Worm (Caenorhabditis elegans) whole organism, young adult: Measurements from ENCODE around the gene C25H3.17.

Experiments used
- B0261.1 ChIP-seq: sonication (generic microtip); optimal IDR thresholded peaks from 2 replicates; lab custom pipeline; 2016; ENCODE audit warnings: mild to moderate bottlenecking, missing genetic modification characterization, moderate library complexity, missing compliant biosample characterization
- C06A6.2 ChIP-seq: fragments of 200-800 bp; sonication (Bioruptor generic); conservative IDR thresholded peaks from 2 replicates; pipeline ENCODE4 v1.3.6; 2022; ENCODE audit warnings: missing genetic modification characterization, missing compliant biosample characterization
- F10E7.11 ChIP-seq: sonication (generic microtip); optimal IDR thresholded peaks from 2 replicates; lab custom pipeline; 2017; ENCODE audit warnings: mild to moderate bottlenecking, missing genetic modification characterization, moderate library complexity, missing compliant biosample characterization
- F55B11.4 ChIP-seq: sonication (generic microtip); optimal IDR thresholded peaks from 2 replicates; lab custom pipeline; 2016; ENCODE audit warnings: missing compliant biosample characterization, missing genetic modification characterization, borderline replicate concordance; ENCODE audit not compliant: insufficient read depth
- T07F8.4 ChIP-seq: sonication (generic microtip); optimal IDR thresholded peaks from 2 replicates; lab custom pipeline; 2016; ENCODE audit warnings: mild to moderate bottlenecking, missing genetic modification characterization, moderate library complexity, missing compliant biosample characterization
- Y53G8AR.9 ChIP-seq: fragments of 200-800 bp; sonication (Bioruptor generic); conservative IDR thresholded peaks from 2 replicates; pipeline ENCODE4 v1.3.6; 2022; ENCODE audit warnings: missing genetic modification reagents, missing genetic modification characterization, missing compliant biosample characterization
- Y56A3A.18 ChIP-seq: fragments of 200-800 bp; sonication (Bioruptor generic); IDR thresholded peaks from 2 replicates; pipeline ENCODE4 v1.3.6; 2022; ENCODE audit warnings: missing genetic modification reagents, missing genetic modification characterization, missing compliant biosample characterization
- Y79H2A.3 ChIP-seq: fragments of 200-800 bp; sonication (Bioruptor generic); conservative IDR thresholded peaks from 2 replicates; pipeline ENCODE4 v1.3.6; 2022; ENCODE audit warnings: missing genetic modification reagents, missing genetic modification characterization, missing compliant biosample characterization
- akir-1 ChIP-seq: fragments of 200-800 bp; sonication (Bioruptor generic); optimal IDR thresholded peaks from 2 replicates; lab custom pipeline; 2018; ENCODE audit warnings: mild to moderate bottlenecking, missing genetic modification characterization, moderate library complexity, missing compliant biosample characterization
- ama-1 ChIP-seq, 3 experiments: fragments of 150-350 bp in 1 of 3; sonication (generic microtip) in 2 of 3; optimal IDR thresholded peaks; 2 replicates each; lab custom pipeline; 2014 to 2018; ENCODE audit warnings: missing biosample characterization in 2 of 3, missing genetic modification characterization in 2 of 3, missing genetic modification reagents in 2 of 3
- aptf-2 ChIP-seq: fragments of 200-800 bp; sonication (Bioruptor generic); conservative IDR thresholded peaks from 2 replicates; pipeline ENCODE4 v1.3.6; 2022; ENCODE audit warnings: missing genetic modification reagents, missing genetic modification characterization, missing compliant biosample characterization
- atf-7 ChIP-seq: sonication (generic microtip); optimal IDR thresholded peaks from 2 replicates; lab custom pipeline; 2017; ENCODE audit warnings: mild to moderate bottlenecking, missing genetic modification characterization, missing compliant biosample characterization
- attf-3 ChIP-seq: fragments of 200-800 bp; sonication (Bioruptor generic); conservative IDR thresholded peaks from 2 replicates; pipeline ENCODE4 v1.3.6; 2022; ENCODE audit warnings: missing genetic modification reagents, missing genetic modification characterization, missing compliant biosample characterization
- ceh-100 ChIP-seq: fragments of 200-800 bp; sonication (Bioruptor generic); IDR thresholded peaks from 2 replicates; pipeline ENCODE4 v1.3.6; 2022; ENCODE audit warnings: missing genetic modification reagents, missing genetic modification characterization, missing compliant biosample characterization
- ceh-27 ChIP-seq: fragments of 200-800 bp; sonication (Bioruptor generic); optimal IDR thresholded peaks from 2 replicates; lab custom pipeline; 2018; ENCODE audit warnings: mild to moderate bottlenecking, missing genetic modification characterization, moderate library complexity, missing compliant biosample characterization
- ceh-58 ChIP-seq: fragments of 200-800 bp; sonication (Bioruptor generic); IDR thresholded peaks from 2 replicates; pipeline ENCODE4 v1.3.6; 2022; ENCODE audit warnings: missing genetic modification characterization, missing compliant biosample characterization
- dox-1 ChIP-seq: fragments of 200-800 bp; sonication (Bioruptor generic); IDR thresholded peaks from 2 replicates; pipeline ENCODE4 v1.3.6; 2022; ENCODE audit warnings: missing genetic modification reagents, missing genetic modification characterization, missing compliant biosample characterization
- dpff-1 ChIP-seq: sonication (generic microtip); optimal IDR thresholded peaks from 2 replicates; lab custom pipeline; 2017; ENCODE audit warnings: mild to moderate bottlenecking, missing genetic modification characterization, missing compliant biosample characterization
- dpl-1 ChIP-seq: fragments of 150-350 bp; optimal IDR thresholded peaks from 2 replicates; lab custom pipeline; 2014; ENCODE audit warnings: missing biosample characterization, missing genetic modification reagents, missing genetic modification characterization
- egl-18 ChIP-seq: fragments of 200-800 bp; sonication (Bioruptor generic); IDR thresholded peaks from 2 replicates; pipeline ENCODE4 v1.3.6; 2022; ENCODE audit warnings: missing genetic modification reagents, missing genetic modification characterization, missing compliant biosample characterization
- egrh-3 ChIP-seq: fragments of 200-800 bp; sonication (Bioruptor generic); IDR thresholded peaks from 2 replicates; pipeline ENCODE4 v1.3.6; 2022; ENCODE audit warnings: missing genetic modification reagents, missing genetic modification characterization, missing compliant biosample characterization
- ekl-4 ChIP-seq: fragments of 200-800 bp; sonication (Bioruptor generic); IDR thresholded peaks from 2 replicates; pipeline ENCODE4 v1.3.6; 2022; ENCODE audit warnings: missing genetic modification reagents, missing genetic modification characterization, missing compliant biosample characterization
- hlh-12 ChIP-seq: sonication (generic microtip); optimal IDR thresholded peaks from 2 replicates; lab custom pipeline; 2016; ENCODE audit warnings: missing genetic modification characterization, missing compliant biosample characterization
- hmg-1.2 ChIP-seq: fragments of 200-800 bp; sonication (Bioruptor generic); IDR thresholded peaks from 2 replicates; pipeline ENCODE4 v1.3.6; 2022; ENCODE audit warnings: missing genetic modification reagents, missing genetic modification characterization, missing compliant biosample characterization
- hmg-20 ChIP-seq: fragments of 200-800 bp; sonication (Bioruptor generic); IDR thresholded peaks from 2 replicates; pipeline ENCODE4 v1.3.6; 2022; ENCODE audit warnings: missing genetic modification reagents, missing genetic modification characterization, missing compliant biosample characterization
- hsf-1 ChIP-seq: fragments of 200-800 bp; sonication (Bioruptor generic); IDR thresholded peaks from 2 replicates; pipeline ENCODE4 v1.3.6; 2022; ENCODE audit warnings: missing genetic modification reagents, missing genetic modification characterization, missing compliant biosample characterization
- lag-1 ChIP-seq: fragments of 200-800 bp; sonication (Bioruptor generic); IDR thresholded peaks from 2 replicates; pipeline ENCODE4 v1.3.6; 2022; ENCODE audit warnings: missing genetic modification reagents, missing genetic modification characterization, missing compliant biosample characterization
- let-607 ChIP-seq, 2 experiments: fragments of 200-800 bp in 1 of 2; sonication (Bioruptor generic) in 1 of 2; sonication (generic microtip) in 1 of 2; optimal IDR thresholded peaks; 2 replicates each; lab custom pipeline; 2016 to 2018; ENCODE audit warnings: mild to moderate bottlenecking in 2 of 2, missing compliant biosample characterization in 2 of 2, missing genetic modification characterization in 2 of 2, moderate library complexity in 2 of 2, missing genotype in 1 of 2
- lin-26 ChIP-seq: fragments of 200-800 bp; sonication (Bioruptor generic); IDR thresholded peaks from 2 replicates; pipeline ENCODE4 v1.3.6; 2022; ENCODE audit warnings: missing genetic modification reagents, missing genetic modification characterization, missing compliant biosample characterization
- lin-35 ChIP-seq, 3 experiments: fragments of 150-350 bp in 2 of 3; sonication (generic microtip) in 1 of 3; optimal IDR thresholded peaks; 2 replicates each; lab custom pipeline; 2014 to 2018; ENCODE audit warnings: missing biosample characterization in 3 of 3, missing genetic modification characterization in 3 of 3, missing genetic modification reagents in 3 of 3
- lin-54 ChIP-seq: fragments of 200-800 bp; sonication (Bioruptor generic); optimal IDR thresholded peaks from 2 replicates; lab custom pipeline; 2018; ENCODE audit warnings: mild to moderate bottlenecking, missing genetic modification characterization, missing compliant biosample characterization
- mcd-1 ChIP-seq: fragments of 200-800 bp; sonication (Bioruptor generic); IDR thresholded peaks from 2 replicates; pipeline ENCODE4 v1.3.6; 2022; ENCODE audit warnings: missing genetic modification reagents, missing genetic modification characterization, missing compliant biosample characterization
- mxl-1 ChIP-seq: sonication (generic microtip); optimal IDR thresholded peaks from 2 replicates; lab custom pipeline; 2016; ENCODE audit warnings: missing genetic modification characterization, missing compliant biosample characterization
- nfyb-1 ChIP-seq: fragments of 200-800 bp; sonication (Bioruptor generic); IDR thresholded peaks from 2 replicates; pipeline ENCODE4 v1.3.6; 2022; ENCODE audit warnings: missing genetic modification reagents, missing genetic modification characterization, missing compliant biosample characterization
- nhr-80 ChIP-seq: sonication (generic microtip); optimal IDR thresholded peaks from 2 replicates; lab custom pipeline; 2016; ENCODE audit warnings: missing genetic modification characterization, missing compliant biosample characterization
- snpc-1.1 ChIP-seq: sonication (generic microtip); optimal IDR thresholded peaks from 2 replicates; lab custom pipeline; 2017; ENCODE audit warnings: missing genetic modification characterization, mild to moderate bottlenecking, missing compliant biosample characterization, antibody characterized with exemption, moderate library complexity, missing genotype, missing genetic modification reagents; ENCODE audit not compliant: insufficient read depth
- snpc-1.3 ChIP-seq: sonication (generic microtip); optimal IDR thresholded peaks from 2 replicates; lab custom pipeline; 2017; ENCODE audit warnings: missing genetic modification characterization, mild to moderate bottlenecking, missing compliant biosample characterization, antibody characterized with exemption, moderate library complexity, missing genotype, missing genetic modification reagents; ENCODE audit not compliant: insufficient read depth
- snpc-3.4 ChIP-seq: sonication (generic microtip); optimal IDR thresholded peaks from 2 replicates; lab custom pipeline; 2017; ENCODE audit warnings: missing genetic modification characterization, mild to moderate bottlenecking, missing compliant biosample characterization, antibody characterized with exemption, moderate library complexity, missing genotype, missing genetic modification reagents
- snpc-4 ChIP-seq, 5 experiments: fragments of 150-350 bp in 1 of 5; sonication (generic microtip) in 4 of 5; optimal IDR thresholded peaks; 2 replicates each; lab custom pipeline; 2014 to 2018; ENCODE audit warnings: missing genetic modification characterization in 5 of 5, missing biosample characterization in 3 of 5, antibody characterized with exemption in 2 of 5, mild to moderate bottlenecking in 2 of 5, missing compliant biosample characterization in 2 of 5, missing genotype in 2 of 5, moderate library complexity in 2 of 5, missing genetic modification reagents in 1 of 5
- somi-1 ChIP-seq: fragments of 200-800 bp; sonication (Bioruptor generic); optimal IDR thresholded peaks from 2 replicates; lab custom pipeline; 2018; ENCODE audit warnings: mild to moderate bottlenecking, missing genetic modification characterization, missing compliant biosample characterization
- tlf-1 ChIP-seq: fragments of 200-800 bp; sonication (Bioruptor generic); optimal IDR thresholded peaks from 2 replicates; lab custom pipeline; 2018; ENCODE audit warnings: mild to moderate bottlenecking, missing genetic modification characterization, missing compliant biosample characterization
- zfh-2 ChIP-seq: fragments of 200-800 bp; sonication (Bioruptor generic); conservative IDR thresholded peaks from 2 replicates; pipeline ENCODE4 v1.3.6; 2022; ENCODE audit warnings: missing genetic modification reagents, missing genetic modification characterization, missing compliant biosample characterization
- zim-3 ChIP-seq: sonication (generic microtip); optimal IDR thresholded peaks from 2 replicates; lab custom pipeline; 2017; ENCODE audit warnings: mild to moderate bottlenecking, missing genetic modification characterization, moderate library complexity, missing compliant biosample characterization
- ztf-25 ChIP-seq: fragments of 200-800 bp; sonication (Bioruptor generic); IDR thresholded peaks from 2 replicates; pipeline ENCODE4 v1.3.6; 2022; ENCODE audit warnings: missing genetic modification reagents, missing genetic modification characterization, missing compliant biosample characterization
- ztf-26 ChIP-seq: sonication (generic microtip); optimal IDR thresholded peaks from 2 replicates; lab custom pipeline; 2017; ENCODE audit warnings: missing genetic modification characterization, missing compliant biosample characterization
- ztf-3 ChIP-seq: fragments of 200-800 bp; sonication (Bioruptor generic); optimal IDR thresholded peaks from 2 replicates; lab custom pipeline; 2018; ENCODE audit warnings: mild to moderate bottlenecking, missing genetic modification characterization, missing compliant biosample characterization
- ztf-6 ChIP-seq: fragments of 200-800 bp; sonication (Bioruptor generic); IDR thresholded peaks from 2 replicates; pipeline ENCODE4 v1.3.6; 2022; ENCODE audit warnings: missing genetic modification reagents, missing genetic modification characterization, missing compliant biosample characterization

Gene C25H3.17

ce11 chrII:5688959-5689358, 19.5 kb upstream of the C25H3.17 start, which contains the start of gene C25H3.11:
Gene C25H3.11, minus strand, starts transcription at chrII:5689040.
- TF ChIP-seq hlh-12 (no peak), T07F8.4 (tag; lab: Kevin White, UChicago) (no peak), akir-1 (GFP tag; lab: Kevin White, UChicago) (no peak), ceh-58 (GFP tag; lab: Robert Waterston, UW) (no peak), ekl-4 (GFP tag; lab: Robert Waterston, UW) (no peak), F55B11.4 (no peak), zim-3 (tag; lab: Kevin White, UChicago) (no peak), ceh-27 (no peak), lag-1 (GFP tag; lab: Robert Waterston, UW) (no peak), ztf-3 (GFP tag; lab: Kevin White, UChicago) (no peak), ceh-100 (no peak), mcd-1 (GFP tag; lab: Robert Waterston, UW) (no peak), Y53G8AR.9 (GFP tag; lab: Robert Waterston, UW) (peak; percentile 29; the same call in 1 of the 2 replicates), aptf-2 (GFP tag; lab: Robert Waterston, UW) (0 out of 2 replicates have a peak, but pooled peaks have one; percentile 28), nfyb-1 (GFP tag; lab: Robert Waterston, UW) (0 out of 2 replicates have a peak, but pooled peaks have one; percentile 37), snpc-1.1 (tag; lab: Kevin White, UChicago) (no peak), zfh-2 (GFP tag; lab: Robert Waterston, UW) (no peak), F10E7.11 (tag; lab: Kevin White, UChicago) (no peak), ama-1 (optimal IDR thresholded peaks at IDR 0.05; lab: Kevin White, UChicago) (no peak), ama-1 (GFP tag; optimal IDR thresholded peaks at IDR 0.05; lab: Kevin White, UChicago) (no peak), lin-26 (GFP tag; lab: Robert Waterston, UW) (no peak), somi-1 (GFP tag; lab: Kevin White, UChicago) (no peak), B0261.1 (tag; lab: Kevin White, UChicago) (no peak), ztf-6 (GFP tag; lab: Robert Waterston, UW) (no peak), let-607 (tag; optimal IDR thresholded peaks at IDR 0.05; lab: Kevin White, UChicago) (no peak), snpc-4 (GFP tag; optimal IDR thresholded peaks at IDR 0.05; lab: Kevin White, UChicago) (no peak), snpc-4 (tag; optimal IDR thresholded peaks at IDR 0.05; lab: Kevin White, UChicago) (peak in 3 of 4 experiments; percentile 10 to 46 (median 33)), ztf-26 (tag; lab: Kevin White, UChicago) (no peak), ztf-25 (GFP tag; lab: Robert Waterston, UW) (no peak), Y56A3A.18 (GFP tag; lab: Robert Waterston, UW) (0 out of 2 replicates have a peak, but pooled peaks have one; percentile 53), snpc-3.4 (no peak), egl-18 (no peak), hmg-1.2 (GFP tag; lab: Robert Waterston, UW) (0 out of 2 replicates have a peak, but pooled peaks have one; percentile 19), snpc-1.3 (tag; lab: Kevin White, UChicago) (no peak), Y79H2A.3 (no peak), attf-3 (no peak), mxl-1 (tag; lab: Kevin White, UChicago) (no peak), lin-54 (no peak), egrh-3 (GFP tag; lab: Robert Waterston, UW) (no peak), C06A6.2 (GFP tag; lab: Robert Waterston, UW) (no peak), dpff-1 (no peak), tlf-1 (GFP tag; lab: Kevin White, UChicago) (peak; percentile 21), hmg-20 (GFP tag; lab: Robert Waterston, UW) (no peak), atf-7 (tag; lab: Kevin White, UChicago) (no peak), dpl-1 (GFP tag; lab: Kevin White, UChicago) (no peak), hsf-1 (GFP tag; lab: Robert Waterston, UW) (no peak), nhr-80 (peak; percentile 61), dox-1 (GFP tag; lab: Robert Waterston, UW) (peak; percentile 71), lin-35 (GFP tag; optimal IDR thresholded peaks at IDR 0.05; lab: Kevin White, UChicago) (peak in 1 of 3 experiments; percentile 2)
